Fruit fly (Drosophila melanogaster) whole organism, prepupa: Measurements from ENCODE around the gene CG6830.

Source experiments
- Blimp-1 ChIP-seq: fragments of 200-800 bp; sonication (Bioruptor generic); optimal IDR thresholded peaks from 3 replicates; lab custom pipeline; 2017; ENCODE audit warnings: missing biosample characterization, missing genetic modification characterization, mild to moderate bottlenecking, moderate library complexity, missing genetic modification reagents
- CG10631 ChIP-seq: fragments of 200-800 bp; sonication (Bioruptor generic); optimal IDR thresholded peaks from 2 replicates; lab custom pipeline; 2016; ENCODE audit warnings: missing biosample characterization, missing genetic modification characterization
- CG10669 ChIP-seq: fragments of 200-800 bp; sonication (Bioruptor generic); optimal IDR thresholded peaks from 3 replicates; lab custom pipeline; 2018; ENCODE audit warnings: missing biosample characterization, mild to moderate bottlenecking, missing genetic modification characterization, moderate library complexity
- CG11294 ChIP-seq: fragments of 200-800 bp; sonication (Bioruptor generic); IDR thresholded peaks from 2 replicates; pipeline ENCODE4 v1.3.6; 2022; ENCODE audit warnings: missing biosample characterization, missing genetic modification characterization
- CG11762 ChIP-seq: fragments of 200-800 bp; sonication (Bioruptor generic); optimal IDR thresholded peaks from 3 replicates; lab custom pipeline; 2016; ENCODE audit warnings: missing biosample characterization, missing genetic modification characterization; ENCODE audit not compliant: insufficient read depth
- CG11902 ChIP-seq: fragments of 200-800 bp; sonication (Bioruptor generic); optimal IDR thresholded peaks from 3 replicates; lab custom pipeline; 2016; ENCODE audit warnings: missing biosample characterization, missing genetic modification characterization
- CG1621 ChIP-seq: fragments of 200-800 bp; sonication (Bioruptor generic); optimal IDR thresholded peaks from 3 replicates; lab custom pipeline; 2018; ENCODE audit warnings: missing biosample characterization, mild to moderate bottlenecking, missing genetic modification characterization
- CG32006 ChIP-seq: fragments of 200-800 bp; sonication (Bioruptor generic); optimal IDR thresholded peaks from 3 replicates; lab custom pipeline; 2017; ENCODE audit warnings: missing biosample characterization, mild to moderate bottlenecking, missing genetic modification characterization
- CG34406 ChIP-seq: fragments of 200-800 bp; sonication (Bioruptor generic); optimal IDR thresholded peaks from 3 replicates; lab custom pipeline; 2016; ENCODE audit warnings: missing biosample characterization, missing genetic modification characterization
- CG3919 ChIP-seq: fragments of 200-800 bp; sonication (Bioruptor generic); optimal IDR thresholded peaks from 3 replicates; lab custom pipeline; 2016; ENCODE audit warnings: missing biosample characterization, missing genetic modification characterization
- CG6163 ChIP-seq: fragments of 200-800 bp; sonication (Bioruptor generic); IDR thresholded peaks from 3 replicates; pipeline ENCODE4 v1.3.6; 2022; ENCODE audit warnings: missing biosample characterization, missing genetic modification characterization
- CG6276 ChIP-seq: fragments of 200-800 bp; sonication (Bioruptor generic); optimal IDR thresholded peaks from 2 replicates; lab custom pipeline; 2017; ENCODE audit warnings: missing biosample characterization, mild to moderate bottlenecking, missing genetic modification characterization
- CG6808 ChIP-seq: fragments of 200-800 bp; sonication (Bioruptor generic); optimal IDR thresholded peaks from 3 replicates; lab custom pipeline; 2017; ENCODE audit warnings: missing biosample characterization, missing genetic modification characterization, mild to moderate bottlenecking, moderate library complexity, missing genetic modification reagents
- CG8119 ChIP-seq: fragments of 200-800 bp; sonication (Bioruptor generic); IDR thresholded peaks from 3 replicates; pipeline ENCODE4 v1.3.6; 2022; ENCODE audit warnings: missing biosample characterization, missing genetic modification characterization
- CG8319 ChIP-seq: fragments of 200-800 bp; sonication (Bioruptor generic); optimal IDR thresholded peaks from 3 replicates; lab custom pipeline; 2016; ENCODE audit warnings: missing biosample characterization, missing genetic modification characterization
- CG9139 ChIP-seq: fragments of 200-800 bp; sonication (Bioruptor generic); optimal IDR thresholded peaks from 3 replicates; lab custom pipeline; 2017; ENCODE audit warnings: missing biosample characterization, mild to moderate bottlenecking, missing genetic modification characterization
- Eip75B ChIP-seq: fragments of 200-800 bp; sonication (Bioruptor generic); optimal IDR thresholded peaks from 3 replicates; lab custom pipeline; 2016; ENCODE audit warnings: missing biosample characterization, missing genetic modification characterization
- Eip78C ChIP-seq: fragments of 200-800 bp; sonication (Bioruptor generic); peaks from one replicate; lab custom pipeline; 2016; ENCODE audit warnings: missing biosample characterization, missing genetic modification characterization
- Ets21C ChIP-seq: fragments of 200-800 bp; sonication (Bioruptor generic); optimal IDR thresholded peaks from 3 replicates; lab custom pipeline; 2016; ENCODE audit warnings: missing biosample characterization, missing genetic modification characterization
- Ets96B ChIP-seq: fragments of 200-800 bp; optimal IDR thresholded peaks from 2 replicates; lab custom pipeline; 2019; ENCODE audit warnings: missing biosample characterization, mild to moderate bottlenecking, missing genetic modification characterization, moderate library complexity
- Gug ChIP-seq: fragments of 200-800 bp; sonication (Bioruptor generic); IDR thresholded peaks from 2 replicates; pipeline ENCODE4 v1.3.6; 2022; ENCODE audit warnings: missing biosample characterization, missing genetic modification characterization
- Hr38 ChIP-seq: sonication (Bioruptor generic); optimal IDR thresholded peaks from 2 replicates; lab custom pipeline; 2016; ENCODE audit warnings: missing biosample characterization, missing genetic modification characterization
- Hr39 ChIP-seq: fragments of 200-800 bp; sonication (Bioruptor generic); optimal IDR thresholded peaks from 2 replicates; lab custom pipeline; 2016; ENCODE audit warnings: missing biosample characterization, missing genetic modification characterization
- Hr4 ChIP-seq: fragments of 200-800 bp; sonication (Bioruptor generic); optimal IDR thresholded peaks from 3 replicates; lab custom pipeline; 2016; ENCODE audit warnings: missing biosample characterization, missing genetic modification characterization
- Met ChIP-seq: fragments of 200-800 bp; sonication (Bioruptor generic); optimal IDR thresholded peaks from 3 replicates; lab custom pipeline; 2016; ENCODE audit warnings: missing biosample characterization, missing genetic modification characterization
- OdsH ChIP-seq: fragments of 200-800 bp; sonication (Bioruptor generic); optimal IDR thresholded peaks from 3 replicates; lab custom pipeline; 2016; ENCODE audit warnings: missing biosample characterization, missing genetic modification characterization
- Smox ChIP-seq: fragments of 200-800 bp; sonication (Bioruptor generic); optimal IDR thresholded peaks from 3 replicates; lab custom pipeline; 2016; ENCODE audit warnings: missing biosample characterization, missing genetic modification characterization
- Sox102F ChIP-seq: fragments of 200-800 bp; sonication (Bioruptor generic); optimal IDR thresholded peaks from 2 replicates; lab custom pipeline; 2016; ENCODE audit warnings: missing biosample characterization, mild to moderate bottlenecking, missing genetic modification characterization
- Sox14 ChIP-seq: fragments of 200-800 bp; sonication (Bioruptor generic); optimal IDR thresholded peaks from 3 replicates; lab custom pipeline; 2016; ENCODE audit warnings: missing biosample characterization, missing genetic modification characterization
- Sox15 ChIP-seq: fragments of 200-800 bp; sonication (Bioruptor generic); optimal IDR thresholded peaks from 3 replicates; lab custom pipeline; 2016; ENCODE audit warnings: missing biosample characterization, missing genetic modification characterization
- achi ChIP-seq: fragments of 200-800 bp; sonication (Bioruptor generic); optimal IDR thresholded peaks from 3 replicates; lab custom pipeline; 2016; ENCODE audit warnings: missing biosample characterization, missing genetic modification characterization
- acj6 ChIP-seq: fragments of 200-800 bp; sonication (Bioruptor generic); optimal IDR thresholded peaks from 3 replicates; lab custom pipeline; 2016; ENCODE audit warnings: missing biosample characterization, missing genetic modification characterization
- dac ChIP-seq: fragments of 200-800 bp; sonication (Bioruptor generic); optimal IDR thresholded peaks from 2 replicates; lab custom pipeline; 2017; ENCODE audit warnings: missing biosample characterization, mild to moderate bottlenecking, missing genetic modification characterization
- fd59A ChIP-seq: fragments of 200-800 bp; sonication (Bioruptor generic); optimal IDR thresholded peaks from 2 replicates; lab custom pipeline; 2017; ENCODE audit warnings: missing biosample characterization, mild to moderate bottlenecking, missing genetic modification characterization, missing genetic modification reagents
- fd85E ChIP-seq: fragments of 200-800 bp; sonication (Bioruptor generic); optimal IDR thresholded peaks from 3 replicates; lab custom pipeline; 2016; ENCODE audit warnings: missing biosample characterization, missing genetic modification characterization
- fkh ChIP-seq: fragments of 200-800 bp; sonication (Bioruptor generic); optimal IDR thresholded peaks from 3 replicates; lab custom pipeline; 2017; ENCODE audit warnings: missing biosample characterization, mild to moderate bottlenecking, missing genetic modification characterization, moderate library complexity
- lz ChIP-seq: fragments of 200-800 bp; sonication (Bioruptor generic); optimal IDR thresholded peaks from 3 replicates; lab custom pipeline; 2016; ENCODE audit warnings: missing biosample characterization, missing genetic modification characterization
- pdm3 ChIP-seq: fragments of 200-800 bp; sonication (Bioruptor generic); optimal IDR thresholded peaks from 3 replicates; lab custom pipeline; 2016; ENCODE audit warnings: missing biosample characterization, missing genetic modification characterization
- salr ChIP-seq, 2 experiments: fragments of 200-800 bp; sonication (Bioruptor generic); optimal IDR thresholded peaks; 3 replicates each; lab custom pipeline; 2016 to 2018; ENCODE audit warnings: missing biosample characterization in 2 of 2, missing genetic modification characterization in 2 of 2, mild to moderate bottlenecking in 1 of 2
- svp ChIP-seq: fragments of 200-800 bp; sonication (Bioruptor generic); peaks from one replicate; lab custom pipeline; 2016; ENCODE audit warnings: missing biosample characterization, missing genetic modification characterization
- topi ChIP-seq: fragments of 200-800 bp; sonication (Bioruptor generic); optimal IDR thresholded peaks from 3 replicates; lab custom pipeline; 2016; ENCODE audit warnings: missing biosample characterization, missing genetic modification characterization
- vri ChIP-seq: fragments of 200-800 bp; sonication (Bioruptor generic); optimal IDR thresholded peaks from 3 replicates; lab custom pipeline; 2016; ENCODE audit warnings: missing biosample characterization, mild to moderate bottlenecking, missing genetic modification characterization

CG6830 gene

DNA sequence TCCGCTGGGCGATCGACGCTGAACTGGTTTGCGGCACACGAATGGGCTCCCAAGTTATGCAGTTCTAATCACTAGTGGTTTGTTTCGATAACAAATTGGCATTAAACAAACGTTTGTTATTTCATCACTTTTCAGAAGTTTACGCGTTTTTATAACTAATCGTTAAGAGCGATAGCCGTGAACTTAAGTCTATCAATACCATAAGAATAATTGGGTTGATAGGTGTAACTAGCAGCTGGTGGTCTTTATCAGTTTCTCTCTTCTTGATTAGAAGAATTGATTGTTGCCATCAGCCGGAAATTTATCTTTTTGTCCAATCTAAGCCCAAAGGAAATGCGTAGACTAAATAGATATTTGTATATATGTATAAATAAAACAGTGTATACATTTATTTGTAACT, at the start of gene CG6830:
TSS of gene CG6830 (minus strand) at position 27 of the 400 bp plus-strand sequence.
- TF ChIP-seq CG6808 (GFP tag; lab: Kevin White, UChicago), result no peak
- TF ChIP-seq CG11902 (GFP tag; lab: Kevin White, UChicago), result no peak
- TF ChIP-seq CG11294 (GFP tag; lab: Robert Waterston, UW), result no peak
- TF ChIP-seq CG32006 (GFP tag; lab: Kevin White, UChicago), result no peak
- TF ChIP-seq Eip75B (GFP tag; lab: Kevin White, UChicago), result no peak
- TF ChIP-seq Sox102F (GFP tag; lab: Kevin White, UChicago), result no peak
- TF ChIP-seq Hr38 (GFP tag; lab: Kevin White, UChicago), result no peak
- TF ChIP-seq dac (GFP tag; lab: Kevin White, UChicago), result no peak
- TF ChIP-seq Hr4, result no peak
- no peak for TF ChIP-seq Hr39
- TF ChIP-seq CG10669 (GFP tag; lab: Kevin White, UChicago), result no peak
- no peak for TF ChIP-seq CG6163 (GFP tag; lab: Robert Waterston, UW)
- TF ChIP-seq CG8319 (GFP tag; lab: Kevin White, UChicago), result no peak
- TF ChIP-seq Eip78C, result no peak
- no peak for TF ChIP-seq Sox14
- TF ChIP-seq CG9139, result no peak
- TF ChIP-seq CG10631 (GFP tag; lab: Kevin White, UChicago), result no peak

DNA sequence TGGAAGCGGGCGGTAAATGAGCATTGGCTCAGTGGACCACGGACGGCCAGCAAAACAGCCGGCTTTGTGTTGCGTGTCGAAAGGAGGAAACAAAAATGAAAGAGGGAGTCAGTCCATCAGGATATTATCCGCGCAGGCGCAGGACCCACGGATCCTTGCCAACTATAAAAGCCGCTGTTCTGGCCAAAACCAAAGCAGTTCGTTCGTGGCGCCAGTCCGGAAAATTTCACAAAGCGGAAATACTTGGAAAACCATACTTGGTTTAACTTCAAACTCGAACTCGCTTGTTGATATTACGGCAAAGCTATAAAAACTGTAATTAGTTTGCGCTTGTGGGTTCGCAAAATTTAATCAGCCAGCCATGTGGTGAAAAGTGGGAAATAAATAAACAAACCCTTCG, 37.5 kb upstream of the CG6830 start, which contains the start of gene CG12594:
TSS of gene CG12594 (plus strand) at position 142 of the 400 bp plus-strand sequence.
- TF ChIP-seq Blimp-1 (GFP tag; lab: Kevin White, UChicago) (no peak), CG3919 (GFP tag; lab: Kevin White, UChicago) (no peak), acj6 (GFP tag; lab: Kevin White, UChicago) (no peak), pdm3 (GFP tag; lab: Kevin White, UChicago) (no peak), OdsH (no peak), CG32006 (GFP tag; lab: Kevin White, UChicago) (no peak), Ets96B (tag; lab: Kevin White, UChicago) (no peak), CG6276 (GFP tag; lab: Kevin White, UChicago) (no peak), fd85E (GFP tag; lab: Kevin White, UChicago) (no peak), topi (no peak), fd59A (GFP tag; lab: Kevin White, UChicago) (no peak), Hr38 (GFP tag; lab: Kevin White, UChicago) (no peak), Met (GFP tag; lab: Kevin White, UChicago) (no peak), lz (no peak)

DNA sequence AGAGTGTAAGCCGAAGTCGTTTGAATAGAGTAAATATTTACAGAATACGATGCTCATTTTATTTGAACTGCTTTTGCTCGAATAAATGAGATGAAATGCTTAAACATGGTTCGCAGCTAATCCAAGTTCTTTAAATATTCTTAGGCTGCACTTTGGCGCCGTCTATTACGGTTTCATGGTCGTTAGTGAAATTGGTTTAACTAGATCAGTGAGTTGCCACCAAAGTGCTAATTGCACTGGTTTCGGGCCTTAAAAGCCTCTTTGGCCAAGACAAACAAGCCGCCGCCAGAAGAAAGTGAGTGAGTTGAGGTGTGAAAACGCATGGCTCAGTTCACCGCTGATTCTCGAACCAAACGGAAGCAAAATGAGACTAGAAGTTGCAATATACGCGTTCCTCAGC, 27.2 kb upstream of the CG6830 start, which contains the start of gene CG14720:
TSS of gene CG14720 (plus strand) at position 301 of the 400 bp plus-strand sequence.
- TF ChIP-seq salr (GFP tag; optimal IDR thresholded peaks at IDR 0.05; lab: Kevin White, UChicago) (no peak), Sox14 (no peak), Smox (GFP tag; lab: Kevin White, UChicago) (no peak), svp (GFP tag; lab: Kevin White, UChicago) (peak; percentile 43), Ets21C (GFP tag; lab: Kevin White, UChicago) (no peak), achi (no peak)

DNA sequence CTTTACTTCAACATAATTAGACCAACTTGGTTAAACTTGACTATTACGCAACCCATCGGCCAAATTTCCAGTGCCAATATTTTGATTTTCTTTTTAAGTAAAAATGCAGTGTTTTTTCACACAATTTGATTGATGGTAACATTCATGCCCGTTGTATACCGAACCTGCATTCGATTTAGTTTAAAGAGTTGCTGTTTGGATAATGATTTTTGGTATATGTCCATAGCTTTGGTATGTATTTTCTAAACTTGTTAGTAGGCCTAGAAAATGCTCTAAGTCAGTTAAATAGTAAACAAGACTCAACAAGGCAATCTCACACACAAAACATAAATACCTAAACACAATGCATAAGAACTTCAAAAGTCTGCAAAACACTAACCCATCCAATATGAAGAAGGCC, 19.6 kb upstream of the CG6830 start, which contains the start of gene I-t:
TSS of gene I-t (plus strand) at position 301 of the 400 bp plus-strand sequence.
- TF ChIP-seq CG11762 (GFP tag; lab: Kevin White, UChicago), result no peak

DNA sequence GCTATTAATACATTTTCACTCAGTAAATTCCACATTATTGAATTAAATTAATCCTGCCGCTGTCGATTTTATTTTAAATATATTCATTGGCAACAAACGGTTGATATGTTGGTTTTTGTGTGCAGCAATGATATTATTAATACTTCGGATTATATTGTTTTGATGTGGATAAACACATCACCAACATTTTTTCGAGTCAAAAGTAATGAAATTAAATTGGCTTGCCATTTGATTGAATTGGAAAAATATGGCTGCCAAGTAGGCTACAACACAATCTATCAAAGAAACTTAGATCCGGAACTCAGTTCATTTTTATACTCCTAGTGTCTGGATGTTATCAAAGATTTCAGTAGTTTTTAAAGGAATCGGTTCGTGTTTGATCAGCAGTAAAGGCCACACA, 16.2 kb upstream of the CG6830 start, which contains the start of gene CG14718:
TSS of gene CG14718 (plus strand) at position 301 of the 400 bp plus-strand sequence.
- TF ChIP-seq Sox15 (GFP tag; lab: Kevin White, UChicago), result no peak
- no peak for TF ChIP-seq acj6 (GFP tag; lab: Kevin White, UChicago)
- TF ChIP-seq Ets21C (GFP tag; lab: Kevin White, UChicago), result no peak
- TF ChIP-seq CG34406, result no peak
- no peak for TF ChIP-seq Sox14
- TF ChIP-seq fkh, result no peak
- TF ChIP-seq topi, result no peak
- TF ChIP-seq CG1621 (tag; lab: Kevin White, UChicago), result no peak
- TF ChIP-seq CG11762 (GFP tag; lab: Kevin White, UChicago), result no peak
- no peak for TF ChIP-seq vri
- TF ChIP-seq fd59A (GFP tag; lab: Kevin White, UChicago), result no peak
- TF ChIP-seq lz, result no peak
- no peak for TF ChIP-seq CG32006 (GFP tag; lab: Kevin White, UChicago)
- no peak for TF ChIP-seq dac (GFP tag; lab: Kevin White, UChicago)
- no peak for TF ChIP-seq Gug (GFP tag; lab: Robert Waterston, UW)
- TF ChIP-seq CG8119 (GFP tag; lab: Robert Waterston, UW), result no peak
- no peak for TF ChIP-seq Hr4
- no peak for TF ChIP-seq CG11902 (GFP tag; lab: Kevin White, UChicago)
- no peak for TF ChIP-seq Ets96B (tag; lab: Kevin White, UChicago)
- no peak for TF ChIP-seq salr (GFP tag; optimal IDR thresholded peaks at IDR 0.05; lab: Kevin White, UChicago)
